Worm (Caenorhabditis elegans) whole organism, early embryonic: ENCODE results near the gene daf-37.

ENCODE experiments used
- B0310.2 ChIP-seq: sonication (generic microtip); optimal IDR thresholded peaks from 2 replicates; lab custom pipeline; 2016; ENCODE audit warnings: mild to moderate bottlenecking, missing genetic modification characterization, missing compliant biosample characterization
- F13C5.2 ChIP-seq: sonication (generic microtip); optimal IDR thresholded peaks from 2 replicates; lab custom pipeline; 2017; ENCODE audit warnings: mild to moderate bottlenecking, missing genetic modification characterization, inconsistent platforms, missing compliant biosample characterization
- aly-1 ChIP-seq: sonication (generic microtip); optimal IDR thresholded peaks from 2 replicates; lab custom pipeline; 2016; ENCODE audit warnings: missing genetic modification characterization, missing compliant biosample characterization
- ama-1 ChIP-seq: fragments of 150-350 bp; optimal IDR thresholded peaks from 2 replicates; lab custom pipeline; 2014
- ceh-13 ChIP-seq: fragments of 200-800 bp; sonication (Bioruptor generic); optimal IDR thresholded peaks from 2 replicates; lab custom pipeline; 2018; ENCODE audit warnings: mild to moderate bottlenecking, missing genetic modification characterization, missing compliant biosample characterization
- ceh-36 ChIP-seq: sonication (generic microtip); optimal IDR thresholded peaks from 2 replicates; lab custom pipeline; 2016; ENCODE audit warnings: missing genetic modification characterization, inconsistent platforms, missing compliant biosample characterization
- ets-7 ChIP-seq: sonication (generic microtip); optimal IDR thresholded peaks from 2 replicates; lab custom pipeline; 2016; ENCODE audit warnings: missing genotype, missing genetic modification characterization, missing compliant biosample characterization
- flt-1 ChIP-seq: fragments of 200-800 bp; sonication (Bioruptor generic); IDR thresholded peaks from 2 replicates; pipeline ENCODE4 v1.3.6; 2022; ENCODE audit warnings: missing genetic modification characterization, missing compliant biosample characterization
- hmbx-1 ChIP-seq: sonication (generic microtip); optimal IDR thresholded peaks from 2 replicates; lab custom pipeline; 2016; ENCODE audit warnings: mild to moderate bottlenecking, missing genetic modification characterization, missing compliant biosample characterization
- hmg-4 ChIP-seq: fragments of 200-800 bp; sonication (Bioruptor generic); optimal IDR thresholded peaks from 2 replicates; lab custom pipeline; 2018; ENCODE audit warnings: mild to moderate bottlenecking, missing genetic modification characterization, missing compliant biosample characterization
- hnd-1 ChIP-seq: sonication (generic microtip); optimal IDR thresholded peaks from 2 replicates; lab custom pipeline; 2016; ENCODE audit warnings: missing genetic modification characterization, missing compliant biosample characterization
- pes-1 ChIP-seq: fragments of 200-800 bp; sonication (Bioruptor generic); IDR thresholded peaks from 2 replicates; pipeline ENCODE4 v1.3.6; 2022; ENCODE audit warnings: missing genetic modification reagents, missing genetic modification characterization, missing compliant biosample characterization
- scrt-1 ChIP-seq: fragments of 200-800 bp; sonication (Bioruptor generic); IDR thresholded peaks from 2 replicates; pipeline ENCODE4 v1.3.6; 2022; ENCODE audit warnings: missing genetic modification characterization, missing compliant biosample characterization
- sea-1 ChIP-seq: fragments of 200-800 bp; sonication (Bioruptor generic); conservative IDR thresholded peaks from 2 replicates; pipeline ENCODE4 v1.3.6; 2022; ENCODE audit warnings: missing genetic modification characterization, missing compliant biosample characterization
- tbx-11 ChIP-seq: fragments of 200-800 bp; sonication (Bioruptor generic); IDR thresholded peaks from 2 replicates; pipeline ENCODE4 v1.3.6; 2022; ENCODE audit warnings: missing genetic modification characterization, missing compliant biosample characterization
- tbx-37 ChIP-seq: fragments of 200-800 bp; sonication (Bioruptor generic); conservative IDR thresholded peaks from 2 replicates; pipeline ENCODE4 v1.3.6; 2022; ENCODE audit warnings: missing genetic modification reagents, missing genetic modification characterization, missing compliant biosample characterization
- tra-4 ChIP-seq: sonication (generic microtip); optimal IDR thresholded peaks from 2 replicates; lab custom pipeline; 2017; ENCODE audit warnings: missing genetic modification characterization, missing compliant biosample characterization

Gene daf-37

DNA sequence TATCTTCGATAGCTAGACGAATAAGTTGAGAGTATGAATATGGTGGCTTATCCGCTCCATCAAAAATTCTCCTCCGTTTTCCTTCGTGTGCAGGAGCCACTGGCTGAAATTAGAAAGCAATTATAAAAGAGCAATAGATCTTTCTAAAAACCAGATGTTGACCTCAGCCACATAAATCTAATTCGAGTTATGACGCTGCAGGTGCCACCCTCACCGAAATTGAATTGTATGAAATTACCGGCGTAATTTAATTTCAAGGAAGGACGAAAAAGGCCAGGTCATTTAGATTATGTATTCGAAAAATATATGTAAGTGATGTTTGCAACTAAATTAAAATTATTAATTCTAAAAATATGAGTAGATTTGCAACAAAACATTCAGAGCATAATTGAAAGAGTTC is 17.2 kb downstream of the daf-37 start:
- TF ChIP-seq scrt-1 (no peak), F13C5.2 (tag; lab: Kevin White, UChicago) (no peak), ama-1 (no peak), ceh-36 (no peak), ets-7 (no peak), B0310.2 (tag; lab: Kevin White, UChicago) (no peak), hnd-1 (no peak), ceh-13 (GFP tag; lab: Kevin White, UChicago) (no peak), tbx-11 (GFP tag; lab: Robert Waterston, UW) (no peak), aly-1 (tag; lab: Kevin White, UChicago) (no peak), hmbx-1 (tag; lab: Kevin White, UChicago) (no peak), sea-1 (GFP tag; lab: Robert Waterston, UW) (no peak), pes-1 (no peak), flt-1 (GFP tag; lab: Robert Waterston, UW) (no peak), tbx-37 (no peak)

DNA sequence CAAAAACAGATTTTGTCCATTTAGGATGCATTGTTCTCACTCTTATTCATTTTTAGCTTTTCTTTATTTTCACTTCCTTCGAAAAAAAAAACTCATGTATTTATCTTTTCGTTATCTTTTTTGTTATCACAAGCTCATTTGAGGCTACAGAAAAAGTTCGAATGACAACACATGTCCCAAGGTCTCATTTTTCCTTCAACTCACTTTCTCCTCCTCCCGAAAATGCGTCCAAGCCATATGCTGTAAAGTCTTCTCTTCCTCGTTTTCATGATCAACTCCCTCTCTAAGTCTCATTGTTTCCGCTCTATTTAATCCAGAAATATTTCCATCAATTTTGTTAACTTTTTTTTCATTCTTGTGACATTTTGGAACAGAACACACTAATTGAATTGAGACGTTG is 26.7 kb downstream of the daf-37 start:
- TF ChIP-seq ceh-36 (no peak), aly-1 (tag; lab: Kevin White, UChicago) (no peak), tbx-37 (no peak), tbx-11 (GFP tag; lab: Robert Waterston, UW) (no peak), ceh-13 (GFP tag; lab: Kevin White, UChicago) (no peak), hmg-4 (GFP tag; lab: Kevin White, UChicago) (no peak), scrt-1 (no peak), sea-1 (GFP tag; lab: Robert Waterston, UW) (no peak), hmbx-1 (tag; lab: Kevin White, UChicago) (no peak), F13C5.2 (tag; lab: Kevin White, UChicago) (no peak), ets-7 (no peak), flt-1 (GFP tag; lab: Robert Waterston, UW) (no peak)

- no peak for TF ChIP-seq ceh-36
- TF ChIP-seq hmg-4 (GFP tag; lab: Kevin White, UChicago), result no peak
- TF ChIP-seq scrt-1, result no peak
- TF ChIP-seq ama-1, result no peak
- TF ChIP-seq ets-7, result no peak
- TF ChIP-seq tra-4 (tag; lab: Kevin White, UChicago), result no peak
- no peak for TF ChIP-seq tbx-37
- TF ChIP-seq tbx-11 (GFP tag; lab: Robert Waterston, UW), result no peak
- no peak for TF ChIP-seq sea-1 (GFP tag; lab: Robert Waterston, UW)
- TF ChIP-seq aly-1 (tag; lab: Kevin White, UChicago), result no peak
- no peak for TF ChIP-seq pes-1
- TF ChIP-seq ceh-13 (GFP tag; lab: Kevin White, UChicago), result no peak
Observed at ce11 chrII:6180552-6180951, 27.5 kb downstream of the daf-37 start.

- no peak for TF ChIP-seq tra-4 (tag; lab: Kevin White, UChicago)
- no peak for TF ChIP-seq hmg-4 (GFP tag; lab: Kevin White, UChicago)
- TF ChIP-seq hnd-1, result no peak
- TF ChIP-seq F13C5.2 (tag; lab: Kevin White, UChicago), result no peak
- no peak for TF ChIP-seq pes-1
- no peak for TF ChIP-seq B0310.2 (tag; lab: Kevin White, UChicago)
- no peak for TF ChIP-seq aly-1 (tag; lab: Kevin White, UChicago)
- TF ChIP-seq ceh-13 (GFP tag; lab: Kevin White, UChicago), result no peak
- no peak for TF ChIP-seq ets-7
- TF ChIP-seq ama-1, result no peak
Observed at ce11 chrII:6179531-6179930, 28.5 kb downstream of the daf-37 start, which contains the start of gene F40H3.1. Gene F40H3.1, plus strand, starts transcription at chrII:6179831.

ce11 chrII:6178743-6179129 is 29.3 kb downstream of the daf-37 start:
- TF ChIP-seq ama-1, result no peak
- TF ChIP-seq tra-4 (tag; lab: Kevin White, UChicago), result no peak
- no peak for TF ChIP-seq ets-7
- no peak for TF ChIP-seq hmg-4 (GFP tag; lab: Kevin White, UChicago)
- TF ChIP-seq hnd-1, result no peak
- TF ChIP-seq scrt-1, result no peak
- TF ChIP-seq F13C5.2 (tag; lab: Kevin White, UChicago), result no peak
- no peak for TF ChIP-seq B0310.2 (tag; lab: Kevin White, UChicago)
- no peak for TF ChIP-seq ceh-36
- no peak for TF ChIP-seq hmbx-1 (tag; lab: Kevin White, UChicago)
- no peak for TF ChIP-seq ceh-13 (GFP tag; lab: Kevin White, UChicago)
- no peak for TF ChIP-seq aly-1 (tag; lab: Kevin White, UChicago)
- no peak for TF ChIP-seq tbx-11 (GFP tag; lab: Robert Waterston, UW)
- no peak for TF ChIP-seq pes-1
- TF ChIP-seq sea-1 (GFP tag; lab: Robert Waterston, UW), result no peak

ce11 chrII:6177975-6178742 is 29.9 kb downstream of the daf-37 start:
- TF ChIP-seq pes-1 (no peak), flt-1 (GFP tag; lab: Robert Waterston, UW) (no peak), tra-4 (tag; lab: Kevin White, UChicago) (no peak), hmg-4 (GFP tag; lab: Kevin White, UChicago) (no peak), ceh-13 (GFP tag; lab: Kevin White, UChicago) (no peak)

- TF ChIP-seq hnd-1 (no peak), B0310.2 (tag; lab: Kevin White, UChicago) (no peak), tbx-37 (no peak), aly-1 (tag; lab: Kevin White, UChicago) (no peak), ama-1 (no peak), pes-1 (no peak), hmbx-1 (tag; lab: Kevin White, UChicago) (no peak), ets-7 (no peak), sea-1 (GFP tag; lab: Robert Waterston, UW) (no peak)
Observed at ce11 chrII:6176154-6176897, 31.7 kb downstream of the daf-37 start.
